Worm (Caenorhabditis elegans): ENCODE data around the gene npp-21.

npp-21 gene

ce11 chrII:7635296-7635695, 35.8 kb downstream of the npp-21 start:
- TF ChIP-seq lin-14 (GFP tag; optimal IDR thresholded peaks at IDR 0.05) (peak; percentile 4), lin-35 (GFP tag; optimal IDR thresholded peaks at IDR 0.05) (peak in 1 of 2 experiments; percentile 4), unc-62 (GFP tag; optimal IDR thresholded peaks at IDR 0.05) (no peak)

ce11 chrII:7636941-7637340, 37.5 kb downstream of the npp-21 start:
- TF ChIP-seq dsc-1 (tag; optimal IDR thresholded peaks at IDR 0.05) (peak; percentile 61), nhr-28 (tag; optimal IDR thresholded peaks at IDR 0.05) (no peak)

ce11 chrII:7639036-7639435, 39.6 kb downstream of the npp-21 start:
- TF ChIP-seq unc-86 (tag; optimal IDR thresholded peaks at IDR 0.05) (no peak), elt-2 (tag; optimal IDR thresholded peaks at IDR 0.05) (peak; percentile 40)

ce11 chrII:7640161-7640841, 40.8 kb downstream of the npp-21 start:
- TF ChIP-seq lin-15B (tag; optimal IDR thresholded peaks at IDR 0.05) (no peak), mep-1 (tag; optimal IDR thresholded peaks at IDR 0.05) (peak; percentile 18), ces-1 (GFP tag; optimal IDR thresholded peaks at IDR 0.05) (no peak), xbp-1 (tag; optimal IDR thresholded peaks at IDR 0.05) (no peak), mef-2 (tag; optimal IDR thresholded peaks at IDR 0.05) (no peak), unc-30 (tag; optimal IDR thresholded peaks at IDR 0.05) (no peak), C34B4.2 (tag; optimal IDR thresholded peaks at IDR 0.05) (no peak), ztf-4 (tag; optimal IDR thresholded peaks at IDR 0.05) (no peak), unc-86 (tag; optimal IDR thresholded peaks at IDR 0.05) (no peak), rnt-1 (tag; optimal IDR thresholded peaks at IDR 0.05) (peak; percentile 79), unc-62 (GFP tag; optimal IDR thresholded peaks at IDR 0.05) (no peak), pag-3 (tag; optimal IDR thresholded peaks at IDR 0.05; ENCODE audit: borderline replicate concordance, insufficient read depth) (no peak), zip-4 (GFP tag; optimal IDR thresholded peaks at IDR 0.05) (no peak), ceh-88 (GFP tag; IDR thresholded peaks at IDR 0.05) (no peak), nhr-20 (tag; optimal IDR thresholded peaks at IDR 0.05) (peak; percentile 37), jun-1 (tag; optimal IDR thresholded peaks at IDR 0.05) (no peak), efl-1 (optimal IDR thresholded peaks at IDR 0.05) (peak in 1 of 2 experiments; percentile 18), efl-1 (GFP tag; optimal IDR thresholded peaks at IDR 0.05 in 1 of 2) (peak in 1 of 2 experiments; percentile 84), C16A3.4 (tag; optimal IDR thresholded peaks at IDR 0.05) (no peak), mdl-1 (tag; optimal IDR thresholded peaks at IDR 0.05) (no peak), nhr-237 (tag; optimal IDR thresholded peaks at IDR 0.05) (no peak), hlh-17 (GFP tag; optimal IDR thresholded peaks at IDR 0.05; ENCODE audit: borderline replicate concordance) (no peak), sptf-1 (tag; optimal IDR thresholded peaks at IDR 0.05) (no peak), pqm-1 (tag; optimal IDR thresholded peaks at IDR 0.05) (no peak), hpl-2 (GFP tag; optimal IDR thresholded peaks at IDR 0.05) (no peak), lir-3 (tag; optimal IDR thresholded peaks at IDR 0.05; ENCODE audit: poor library complexity) (no peak), nhr-76 (tag; optimal IDR thresholded peaks at IDR 0.05) (no peak), mab-9 (GFP tag; IDR thresholded peaks at IDR 0.05) (no peak), fos-1 (tag; optimal IDR thresholded peaks at IDR 0.05) (no peak), unc-98 (GFP tag; IDR thresholded peaks at IDR 0.05) (no peak), snu-23 (GFP tag; optimal IDR thresholded peaks at IDR 0.05) (peak; percentile 34), nhr-12 (tag; optimal IDR thresholded peaks at IDR 0.05) (no peak), nhr-47 (tag; optimal IDR thresholded peaks at IDR 0.05) (no peak), nhr-11 (tag; optimal IDR thresholded peaks at IDR 0.05) (peak; percentile 13), nhr-71 (tag; optimal IDR thresholded peaks at IDR 0.05) (peak; percentile 78), tbx-2 (tag; optimal IDR thresholded peaks at IDR 0.05) (no peak), lsy-2 (tag; optimal IDR thresholded peaks at IDR 0.05) (peak; percentile 24 to 51), ceh-63 (GFP tag; optimal IDR thresholded peaks at IDR 0.05) (no peak), dsc-1 (tag; optimal IDR thresholded peaks at IDR 0.05) (peak; percentile 38), pax-3 (tag; optimal IDR thresholded peaks at IDR 0.05) (no peak), vab-15 (tag; optimal IDR thresholded peaks at IDR 0.05) (no peak), unc-130 (tag; optimal IDR thresholded peaks at IDR 0.05) (no peak)
